Worm (Caenorhabditis elegans) whole organism, L2 larva: ENCODE data around the gene czw-1.

Experiments used
- C34F6.9 ChIP-seq: fragments of 150-350 bp; optimal IDR thresholded peaks from 2 replicates; lab custom pipeline; 2014; ENCODE audit warnings: missing biosample characterization, missing genetic modification characterization
- R02D3.7 ChIP-seq: fragments of 150-350 bp; optimal IDR thresholded peaks from 2 replicates; lab custom pipeline; 2014; ENCODE audit warnings: missing biosample characterization, missing genetic modification characterization
- Y55F3AM.14 ChIP-seq: fragments of 200-800 bp; sonication (Bioruptor generic); optimal IDR thresholded peaks from 2 replicates; lab custom pipeline; 2018; ENCODE audit warnings: mild to moderate bottlenecking, missing genetic modification characterization, missing compliant biosample characterization
- ZK546.5 ChIP-seq: sonication (generic microtip); optimal IDR thresholded peaks from 2 replicates; lab custom pipeline; 2017; ENCODE audit warnings: missing biosample characterization, missing genetic modification characterization
- alr-1 ChIP-seq: fragments of 150-350 bp; optimal IDR thresholded peaks from 2 replicates; lab custom pipeline; 2014; ENCODE audit warnings: missing biosample characterization, missing genetic modification characterization
- aly-2 ChIP-seq: fragments of 150-350 bp; optimal IDR thresholded peaks from 2 replicates; lab custom pipeline; 2014; ENCODE audit warnings: missing biosample characterization, missing genetic modification characterization
- blmp-1 ChIP-seq: sonication (generic microtip); optimal IDR thresholded peaks from 2 replicates; lab custom pipeline; 2017; ENCODE audit warnings: missing genetic modification characterization, mild to moderate bottlenecking, missing compliant biosample characterization, antibody characterized with exemption, moderate library complexity; ENCODE audit not compliant: insufficient read depth
- ceh-16 ChIP-seq: fragments of 150-350 bp; optimal IDR thresholded peaks from 2 replicates; lab custom pipeline; 2014; ENCODE audit warnings: missing biosample characterization, missing genetic modification characterization
- ceh-82 ChIP-seq: fragments of 150-350 bp; optimal IDR thresholded peaks from 2 replicates; lab custom pipeline; 2014; ENCODE audit warnings: missing biosample characterization, missing genetic modification characterization
- crh-2 ChIP-seq: sonication (generic microtip); optimal IDR thresholded peaks from 2 replicates; lab custom pipeline; 2017; ENCODE audit warnings: missing biosample characterization, missing genetic modification characterization
- dmd-4 ChIP-seq: sonication (generic microtip); optimal IDR thresholded peaks from 2 replicates; lab custom pipeline; 2017; ENCODE audit warnings: missing biosample characterization, missing genetic modification characterization
- egl-27 ChIP-seq: sonication (generic microtip); optimal IDR thresholded peaks from 3 replicates; lab custom pipeline; 2017; ENCODE audit warnings: missing biosample characterization, missing genetic modification reagents, missing genetic modification characterization
- elt-1 ChIP-seq: fragments of 150-350 bp; optimal IDR thresholded peaks from 2 replicates; lab custom pipeline; 2014; ENCODE audit warnings: missing biosample characterization, missing genetic modification characterization
- elt-3 ChIP-seq: sonication (generic microtip); optimal IDR thresholded peaks from 2 replicates; lab custom pipeline; 2017; ENCODE audit warnings: missing biosample characterization, missing genetic modification characterization
- fos-1 ChIP-seq: fragments of 150-350 bp; optimal IDR thresholded peaks from 2 replicates; lab custom pipeline; 2014; ENCODE audit warnings: missing biosample characterization, missing genetic modification characterization
- gmeb-1 ChIP-seq: fragments of 150-350 bp; optimal IDR thresholded peaks from 2 replicates; lab custom pipeline; 2014; ENCODE audit warnings: missing biosample characterization, missing genetic modification characterization
- lin-11 ChIP-seq: fragments of 150-350 bp; sonication (generic microtip); optimal IDR thresholded peaks from 2 replicates; lab custom pipeline; 2014; ENCODE audit warnings: missing biosample characterization, missing genetic modification characterization, inconsistent platforms, mixed read lengths
- lin-13 ChIP-seq: fragments of 150-350 bp; optimal IDR thresholded peaks from 2 replicates; lab custom pipeline; 2014; ENCODE audit warnings: missing biosample characterization, missing genetic modification reagents, missing genetic modification characterization
- lin-39 ChIP-seq: fragments of 150-350 bp; optimal IDR thresholded peaks from 2 replicates; lab custom pipeline; 2014; ENCODE audit warnings: missing biosample characterization, missing genetic modification reagents, missing genetic modification characterization
- lsy-2 ChIP-seq, 2 experiments: fragments of 150-350 bp in 1 of 2; sonication (generic microtip) in 1 of 2; optimal IDR thresholded peaks; 2 replicates each; lab custom pipeline; 2014 to 2017; ENCODE audit warnings: missing biosample characterization in 2 of 2, missing genetic modification characterization in 2 of 2
- mab-5 ChIP-seq: fragments of 150-350 bp; optimal IDR thresholded peaks from 2 replicates; lab custom pipeline; 2014; ENCODE audit warnings: missing biosample characterization, missing genetic modification characterization
- mdl-1 ChIP-seq, 2 experiments: fragments of 150-350 bp in 1 of 2; sonication (generic microtip) in 1 of 2; optimal IDR thresholded peaks; 2 replicates each; lab custom pipeline; 2017; ENCODE audit warnings: missing biosample characterization in 2 of 2, missing genetic modification characterization in 2 of 2
- nhr-10 ChIP-seq: sonication (generic microtip); optimal IDR thresholded peaks from 2 replicates; lab custom pipeline; 2017; ENCODE audit warnings: missing biosample characterization, missing genetic modification characterization
- nhr-11 ChIP-seq: fragments of 150-350 bp; optimal IDR thresholded peaks from 2 replicates; lab custom pipeline; 2014; ENCODE audit warnings: missing biosample characterization, missing genetic modification characterization
- nhr-12 ChIP-seq: fragments of 150-350 bp; optimal IDR thresholded peaks from 2 replicates; lab custom pipeline; 2014; ENCODE audit warnings: missing biosample characterization, missing genetic modification characterization
- nhr-129 ChIP-seq: fragments of 150-350 bp; optimal IDR thresholded peaks from 2 replicates; lab custom pipeline; 2014; ENCODE audit warnings: missing biosample characterization, missing genetic modification characterization
- nhr-21 ChIP-seq: fragments of 150-350 bp; optimal IDR thresholded peaks from 2 replicates; lab custom pipeline; 2014; ENCODE audit warnings: missing biosample characterization, missing genetic modification characterization
- nhr-23 ChIP-seq: fragments of 150-350 bp; optimal IDR thresholded peaks from 2 replicates; lab custom pipeline; 2014; ENCODE audit warnings: missing biosample characterization, missing genetic modification reagents, missing genetic modification characterization
- nhr-237 ChIP-seq: fragments of 150-350 bp; optimal IDR thresholded peaks from 2 replicates; lab custom pipeline; 2014; ENCODE audit warnings: missing biosample characterization, missing genetic modification characterization
- nhr-25 ChIP-seq: fragments of 150-350 bp; sonication (generic microtip); optimal IDR thresholded peaks from 3 replicates; lab custom pipeline; 2014; ENCODE audit warnings: missing biosample characterization, missing genetic modification characterization
- nhr-6 ChIP-seq: fragments of 150-350 bp; optimal IDR thresholded peaks from 2 replicates; lab custom pipeline; 2014; ENCODE audit warnings: missing biosample characterization, missing genetic modification characterization
- nhr-77 ChIP-seq: fragments of 150-350 bp; optimal IDR thresholded peaks from 2 replicates; lab custom pipeline; 2014; ENCODE audit warnings: missing biosample characterization, missing genetic modification characterization
- peb-1 ChIP-seq: fragments of 150-350 bp; optimal IDR thresholded peaks from 2 replicates; lab custom pipeline; 2014; ENCODE audit warnings: missing biosample characterization, missing genetic modification characterization
- sem-4 ChIP-seq: fragments of 150-350 bp; optimal IDR thresholded peaks from 2 replicates; lab custom pipeline; 2014; ENCODE audit warnings: missing biosample characterization, missing genetic modification reagents, missing genetic modification characterization
- skn-1 ChIP-seq: sonication (generic microtip); optimal IDR thresholded peaks from 2 replicates; lab custom pipeline; 2017; ENCODE audit warnings: missing biosample characterization, missing genetic modification characterization
- sma-3 ChIP-seq: sonication (generic microtip); optimal IDR thresholded peaks from 2 replicates; lab custom pipeline; 2016; ENCODE audit warnings: missing genetic modification reagents, missing genetic modification characterization, missing compliant biosample characterization
- sma-9 ChIP-seq, 2 experiments: fragments of 150-350 bp in 1 of 2; sonication (generic microtip) in 1 of 2; optimal IDR thresholded peaks; 2 replicates each; lab custom pipeline; 2014 to 2016; ENCODE audit warnings: missing genetic modification characterization in 2 of 2, mild to moderate bottlenecking in 1 of 2, missing biosample characterization in 1 of 2, missing compliant biosample characterization in 1 of 2, missing genetic modification reagents in 1 of 2, moderate library complexity in 1 of 2
- snpc-4 ChIP-seq: fragments of 150-350 bp; optimal IDR thresholded peaks from 2 replicates; lab custom pipeline; 2014; ENCODE audit warnings: missing biosample characterization, missing genetic modification characterization
- unc-55 ChIP-seq: fragments of 150-350 bp; sonication (generic microtip); optimal IDR thresholded peaks from 3 replicates; lab custom pipeline; 2014; ENCODE audit warnings: missing biosample characterization, missing genetic modification reagents, missing genetic modification characterization
- unc-62 ChIP-seq: fragments of 150-350 bp; optimal IDR thresholded peaks from 2 replicates; lab custom pipeline; 2014; ENCODE audit warnings: missing biosample characterization, missing genetic modification reagents, missing genetic modification characterization
- ztf-1 ChIP-seq: fragments of 200-800 bp; sonication (Bioruptor generic); conservative IDR thresholded peaks from 2 replicates; pipeline ENCODE4 v1.3.6; 2022; ENCODE audit warnings: missing genetic modification characterization, missing compliant biosample characterization
- ztf-11 ChIP-seq: sonication (generic microtip); optimal IDR thresholded peaks from 2 replicates; lab custom pipeline; 2017; ENCODE audit warnings: missing biosample characterization, missing genetic modification characterization
- ztf-4 ChIP-seq: fragments of 150-350 bp; optimal IDR thresholded peaks from 2 replicates; lab custom pipeline; 2014; ENCODE audit warnings: missing biosample characterization, missing genetic modification characterization

The czw-1 gene

ce11 chrIV:7985737-7986136 lies 39.1 kb upstream of the czw-1 start:
- TF ChIP-seq skn-1 (tag; lab: Kevin White, UChicago) = no peak
- no peak for TF ChIP-seq aly-2 (tag; lab: Kevin White, UChicago)
- TF ChIP-seq fos-1 (tag; lab: Kevin White, UChicago) = peak; percentile 68
- TF ChIP-seq ZK546.5 (tag; lab: Kevin White, UChicago) = no peak
- TF ChIP-seq nhr-25 = peak; percentile 57
- TF ChIP-seq nhr-129 (tag; lab: Kevin White, UChicago) = no peak
- TF ChIP-seq C34F6.9 (tag; lab: Kevin White, UChicago) = no peak
- no peak for TF ChIP-seq sma-3 (GFP tag; lab: Kevin White, UChicago)
- no peak for TF ChIP-seq gmeb-1
- peak; percentile 42 for TF ChIP-seq nhr-21 (tag; lab: Kevin White, UChicago)
- no peak for TF ChIP-seq nhr-23 (tag; lab: Kevin White, UChicago)
- no peak for TF ChIP-seq nhr-12 (tag; lab: Kevin White, UChicago)
- no peak for TF ChIP-seq lin-39
- TF ChIP-seq blmp-1 (tag; lab: Kevin White, UChicago) = peak; percentile 14
- TF ChIP-seq, all 48 proteins: peak for 4

ce11 chrIV:7983728-7984346 lies 37.2 kb upstream of the czw-1 start:
- TF ChIP-seq nhr-129 (tag; lab: Kevin White, UChicago) (peak; percentile 19), nhr-25 (peak; percentile 8), R02D3.7 (tag; lab: Kevin White, UChicago) (no peak)

- no peak for TF ChIP-seq lin-39
- TF ChIP-seq ZK546.5 (tag; lab: Kevin White, UChicago) = no peak
- peak; percentile 4 for TF ChIP-seq elt-1 (tag; lab: Kevin White, UChicago)
- TF ChIP-seq elt-3 = no peak
- TF ChIP-seq lsy-2 (tag; optimal IDR thresholded peaks at IDR 0.05; lab: Kevin White, UChicago) = no peak
- peak; percentile 4 for TF ChIP-seq sma-9 (GFP tag; optimal IDR thresholded peaks at IDR 0.05; lab: Kevin White, UChicago)
- no peak for TF ChIP-seq sma-9 (tag; optimal IDR thresholded peaks at IDR 0.05; lab: Kevin White, UChicago)
Observed at ce11 chrIV:7983021-7983420, 36.4 kb upstream of the czw-1 start.

ce11 chrIV:7982024-7982576 lies 35.5 kb upstream of the czw-1 start, which contains the start of gene arf-5:
Gene arf-5, plus strand, starts transcription at chrIV:7982526.
- TF ChIP-seq C34F6.9 (tag; lab: Kevin White, UChicago) = peak; percentile 48
- TF ChIP-seq elt-3 = no peak
- TF ChIP-seq gmeb-1 = no peak
- TF ChIP-seq mdl-1 (tag; optimal IDR thresholded peaks at IDR 0.05; lab: Kevin White, UChicago) = peak in 1 of 2 experiments; percentile 36
- TF ChIP-seq Y55F3AM.14 (GFP tag; lab: Kevin White, UChicago) = no peak
- TF ChIP-seq ZK546.5 (tag; lab: Kevin White, UChicago) = no peak
- no peak for TF ChIP-seq R02D3.7 (tag; lab: Kevin White, UChicago)
- no peak for TF ChIP-seq sma-3 (GFP tag; lab: Kevin White, UChicago)
- TF ChIP-seq ztf-11 (tag; lab: Kevin White, UChicago) = no peak
- no peak for TF ChIP-seq lin-39
- no peak for TF ChIP-seq snpc-4
- TF ChIP-seq ceh-16 (tag; lab: Kevin White, UChicago) = no peak
- TF ChIP-seq elt-1 (tag; lab: Kevin White, UChicago) = no peak
- peak; percentile 37 for TF ChIP-seq lin-13 (GFP tag; lab: Kevin White, UChicago)
- TF ChIP-seq unc-55 (GFP tag; lab: Kevin White, UChicago) = peak; percentile 52
- TF ChIP-seq unc-62 (GFP tag; lab: Kevin White, UChicago) = no peak
- peak in 1 of 2 experiments; percentile 74 for TF ChIP-seq lsy-2 (tag; optimal IDR thresholded peaks at IDR 0.05; lab: Kevin White, UChicago)
- no peak for TF ChIP-seq alr-1
- TF ChIP-seq nhr-12 (tag; lab: Kevin White, UChicago) = no peak
- TF ChIP-seq blmp-1 (tag; lab: Kevin White, UChicago) = no peak
- peak; percentile 9 for TF ChIP-seq lin-11 (tag; lab: Kevin White, UChicago)
- TF ChIP-seq dmd-4 = no peak
- no peak for TF ChIP-seq nhr-6
- TF ChIP-seq nhr-129 (tag; lab: Kevin White, UChicago) = peak; percentile 42
- no peak for TF ChIP-seq nhr-11 (tag; lab: Kevin White, UChicago)
- TF ChIP-seq sma-9 (GFP tag; optimal IDR thresholded peaks at IDR 0.05; lab: Kevin White, UChicago) = no peak
- TF ChIP-seq sma-9 (tag; optimal IDR thresholded peaks at IDR 0.05; lab: Kevin White, UChicago) = no peak
- no peak for TF ChIP-seq nhr-23 (tag; lab: Kevin White, UChicago)
- TF ChIP-seq egl-27 (tag; lab: Kevin White, UChicago) = no peak
- TF ChIP-seq nhr-10 (tag; lab: Kevin White, UChicago) = no peak
- TF ChIP-seq mab-5 (tag; lab: Kevin White, UChicago) = no peak
- no peak for TF ChIP-seq nhr-237 (tag; lab: Kevin White, UChicago)
- peak; percentile 73 for TF ChIP-seq crh-2 (tag; lab: Kevin White, UChicago)
- no peak for TF ChIP-seq ztf-4
- no peak for TF ChIP-seq nhr-21 (tag; lab: Kevin White, UChicago)
- no peak for TF ChIP-seq skn-1 (tag; lab: Kevin White, UChicago)
- no peak for TF ChIP-seq peb-1 (tag; lab: Kevin White, UChicago)
- TF ChIP-seq ztf-1 = no peak
- TF ChIP-seq sem-4 (tag; lab: Kevin White, UChicago) = no peak
- TF ChIP-seq nhr-77 (tag; lab: Kevin White, UChicago) = no peak
- TF ChIP-seq aly-2 (tag; lab: Kevin White, UChicago) = no peak
- no peak for TF ChIP-seq ceh-82 (tag; lab: Kevin White, UChicago)
